Fruit fly (Drosophila melanogaster): ENCODE data around the gene CG9673.

dm6 chrX:16670262-16670661, 33.4 kb downstream of the CG9673 start:
- TF ChIP-seq h (optimal IDR thresholded peaks at IDR 0.05) (no peak), Sin3A (optimal IDR thresholded peaks at IDR 0.05) (no peak), Myc (optimal IDR thresholded peaks at IDR 0.05) (no peak), psq (optimal IDR thresholded peaks at IDR 0.05) (no peak), ttk (optimal IDR thresholded peaks at IDR 0.05) (no peak)
